Worm (Caenorhabditis elegans) whole organism, L1 larva: ENCODE measurements around the gene C07C7.3.

Experiments used
- C04F5.9 ChIP-seq: sonication (generic microtip); optimal IDR thresholded peaks from 2 replicates; lab custom pipeline; 2016; ENCODE audit warnings: missing genetic modification characterization, missing compliant biosample characterization
- C34B4.2 ChIP-seq: sonication (generic microtip); optimal IDR thresholded peaks from 2 replicates; lab custom pipeline; 2017; ENCODE audit warnings: mild to moderate bottlenecking, missing genetic modification characterization, missing compliant biosample characterization
- aha-1 ChIP-seq: fragments of 150-350 bp; optimal IDR thresholded peaks from 2 replicates; lab custom pipeline; 2014; ENCODE audit warnings: missing biosample characterization, missing genetic modification characterization
- aly-2 ChIP-seq: fragments of 150-350 bp; optimal IDR thresholded peaks from 2 replicates; lab custom pipeline; 2014; ENCODE audit warnings: missing biosample characterization, missing genetic modification characterization
- ama-1 ChIP-seq: fragments of 150-350 bp; optimal IDR thresholded peaks from 2 replicates; lab custom pipeline; 2014
- blmp-1 ChIP-seq: fragments of 150-350 bp; optimal IDR thresholded peaks from 2 replicates; lab custom pipeline; 2014; ENCODE audit warnings: missing biosample characterization, missing genetic modification characterization
- ceh-63 ChIP-seq: fragments of 200-800 bp; sonication (Bioruptor generic); optimal IDR thresholded peaks from 2 replicates; lab custom pipeline; 2018; ENCODE audit warnings: mild to moderate bottlenecking, missing genetic modification characterization, missing compliant biosample characterization
- ceh-82 ChIP-seq, 3 experiments: fragments of 150-350 bp in 1 of 3; sonication (generic microtip) in 2 of 3; optimal IDR thresholded peaks; 2 replicates each; lab custom pipeline; 2014 to 2017; ENCODE audit warnings: missing biosample characterization in 3 of 3, missing genetic modification characterization in 3 of 3
- ceh-90 ChIP-seq: sonication (generic microtip); optimal IDR thresholded peaks from 2 replicates; lab custom pipeline; 2016; ENCODE audit warnings: missing genetic modification characterization, missing compliant biosample characterization
- dpl-1 ChIP-seq, 3 experiments: fragments of 150-350 bp in 2 of 3; sonication (generic microtip) in 1 of 3; optimal IDR thresholded peaks; 2 replicates each; lab custom pipeline; 2014 to 2017; ENCODE audit warnings: missing biosample characterization in 3 of 3, missing genetic modification characterization in 3 of 3, missing genetic modification reagents in 3 of 3
- dsc-1 ChIP-seq: sonication (generic microtip); optimal IDR thresholded peaks from 2 replicates; lab custom pipeline; 2016; ENCODE audit warnings: mild to moderate bottlenecking, missing genetic modification characterization, missing compliant biosample characterization
- efl-1 ChIP-seq, 4 experiments: fragments of 150-350 bp; optimal IDR thresholded peaks in 3 of 4; peaks in 1 of 4; 1 replicate in 1 of 4; 2 replicates in 3 of 4; lab custom pipeline; 2014; ENCODE audit warnings: missing biosample characterization in 2 of 4, missing genetic modification characterization in 2 of 4, missing genetic modification reagents in 2 of 4
- egl-27 ChIP-seq, 2 experiments: fragments of 150-350 bp in 1 of 2; sonication (generic microtip); optimal IDR thresholded peaks; 3 replicates each; lab custom pipeline; 2017 to 2018; ENCODE audit warnings: missing biosample characterization in 2 of 2, missing genetic modification characterization in 2 of 2, missing genetic modification reagents in 2 of 2
- elt-2 ChIP-seq: sonication (generic microtip); optimal IDR thresholded peaks from 2 replicates; lab custom pipeline; 2016; ENCODE audit warnings: missing genetic modification characterization, mild to moderate bottlenecking, inconsistent platforms, missing compliant biosample characterization, missing genetic modification reagents
- fkh-10 ChIP-seq: sonication (generic microtip); optimal IDR thresholded peaks from 2 replicates; lab custom pipeline; 2017; ENCODE audit warnings: missing biosample characterization, missing genetic modification reagents, missing genetic modification characterization
- fkh-8 ChIP-seq: sonication (generic microtip); optimal IDR thresholded peaks from 2 replicates; lab custom pipeline; 2016; ENCODE audit warnings: mild to moderate bottlenecking, missing genetic modification characterization, missing compliant biosample characterization
- fos-1 ChIP-seq: fragments of 150-350 bp; optimal IDR thresholded peaks from 2 replicates; lab custom pipeline; 2014; ENCODE audit warnings: missing biosample characterization, missing genetic modification characterization
- grh-1 ChIP-seq: fragments of 200-800 bp; sonication (Bioruptor generic); IDR thresholded peaks from 2 replicates; pipeline ENCODE4 v1.3.6; 2022; ENCODE audit warnings: missing genetic modification reagents, missing genetic modification characterization, missing compliant biosample characterization
- hlh-17 ChIP-seq: fragments of 200-800 bp; sonication (Bioruptor generic); optimal IDR thresholded peaks from 2 replicates; lab custom pipeline; 2018; ENCODE audit warnings: missing genetic modification characterization, mild to moderate bottlenecking, missing compliant biosample characterization, moderate library complexity, borderline replicate concordance
- hpl-2 ChIP-seq: fragments of 150-350 bp; optimal IDR thresholded peaks from 2 replicates; lab custom pipeline; 2014; ENCODE audit warnings: missing biosample characterization, missing genetic modification reagents, missing genetic modification characterization
- lin-14 ChIP-seq: fragments of 200-800 bp; sonication (Bioruptor generic); optimal IDR thresholded peaks from 2 replicates; lab custom pipeline; 2018; ENCODE audit warnings: mild to moderate bottlenecking, missing genetic modification characterization, moderate library complexity, missing compliant biosample characterization
- lin-15B ChIP-seq: fragments of 150-350 bp; sonication (generic microtip); optimal IDR thresholded peaks from 3 replicates; lab custom pipeline; 2014; ENCODE audit warnings: missing biosample characterization, missing genetic modification characterization
- lin-35 ChIP-seq, 2 experiments: fragments of 150-350 bp; optimal IDR thresholded peaks; 2 replicates each; lab custom pipeline; 2014; ENCODE audit warnings: missing biosample characterization in 2 of 2, missing genetic modification characterization in 2 of 2, missing genetic modification reagents in 2 of 2
- lsy-2 ChIP-seq, 2 experiments: fragments of 150-350 bp; optimal IDR thresholded peaks; 2 replicates each; lab custom pipeline; 2014; ENCODE audit warnings: missing biosample characterization in 2 of 2, missing genetic modification characterization in 2 of 2
- mab-9 ChIP-seq: fragments of 200-800 bp; sonication (Bioruptor generic); IDR thresholded peaks from 2 replicates; pipeline ENCODE4 v1.3.6; 2022; ENCODE audit warnings: missing genetic modification reagents, missing genetic modification characterization, missing compliant biosample characterization
- mdl-1 ChIP-seq, 2 experiments: fragments of 150-350 bp; optimal IDR thresholded peaks; 2 replicates each; lab custom pipeline; 2014 to 2017; ENCODE audit warnings: missing biosample characterization in 2 of 2, missing genetic modification characterization in 2 of 2, inconsistent platforms in 1 of 2
- nhr-19 ChIP-seq: fragments of 200-800 bp; sonication (Bioruptor generic); conservative IDR thresholded peaks from 2 replicates; pipeline ENCODE4 v1.3.6; 2022; ENCODE audit warnings: missing genetic modification characterization, missing compliant biosample characterization
- nhr-20 ChIP-seq: sonication (generic microtip); optimal IDR thresholded peaks from 2 replicates; lab custom pipeline; 2016; ENCODE audit warnings: mild to moderate bottlenecking, missing genetic modification characterization, missing compliant biosample characterization
- nhr-47 ChIP-seq: sonication (generic microtip); optimal IDR thresholded peaks from 2 replicates; lab custom pipeline; 2016; ENCODE audit warnings: mild to moderate bottlenecking, missing genetic modification characterization, moderate library complexity, missing compliant biosample characterization
- nhr-71 ChIP-seq: sonication (generic microtip); optimal IDR thresholded peaks from 2 replicates; lab custom pipeline; 2016; ENCODE audit warnings: mild to moderate bottlenecking, missing genetic modification characterization, moderate library complexity, missing compliant biosample characterization
- nhr-85 ChIP-seq: sonication (generic microtip); peaks from one replicate; lab custom pipeline; 2016; ENCODE audit warnings: missing genetic modification characterization, inconsistent platforms, missing compliant biosample characterization
- nhr-90 ChIP-seq: sonication (generic microtip); optimal IDR thresholded peaks from 2 replicates; lab custom pipeline; 2016; ENCODE audit warnings: mild to moderate bottlenecking, missing genetic modification characterization, missing compliant biosample characterization; ENCODE audit not compliant: poor library complexity
- pax-3 ChIP-seq: fragments of 200-800 bp; sonication (Bioruptor generic); optimal IDR thresholded peaks from 2 replicates; lab custom pipeline; 2018; ENCODE audit warnings: mild to moderate bottlenecking, missing genetic modification characterization, moderate library complexity, missing compliant biosample characterization
- rnt-1 ChIP-seq: sonication (generic microtip); optimal IDR thresholded peaks from 2 replicates; lab custom pipeline; 2016; ENCODE audit warnings: mild to moderate bottlenecking, missing genetic modification characterization, moderate library complexity, missing compliant biosample characterization
- skn-1 ChIP-seq: fragments of 150-350 bp; optimal IDR thresholded peaks from 2 replicates; lab custom pipeline; 2014; ENCODE audit warnings: missing biosample characterization, missing genetic modification characterization
- sptf-1 ChIP-seq: fragments of 150-350 bp; optimal IDR thresholded peaks from 2 replicates; lab custom pipeline; 2014; ENCODE audit warnings: missing biosample characterization, missing genetic modification characterization
- sup-37 ChIP-seq: fragments of 200-800 bp; sonication (Bioruptor generic); optimal IDR thresholded peaks from 2 replicates; lab custom pipeline; 2018; ENCODE audit warnings: mild to moderate bottlenecking, missing genetic modification characterization, missing compliant biosample characterization
- unc-86 ChIP-seq: sonication (generic microtip); optimal IDR thresholded peaks from 2 replicates; lab custom pipeline; 2016; ENCODE audit warnings: missing genetic modification characterization, missing compliant biosample characterization
- unc-98 ChIP-seq: fragments of 200-800 bp; sonication (Bioruptor generic); IDR thresholded peaks from 2 replicates; pipeline ENCODE4 v1.3.6; 2022; ENCODE audit warnings: missing genetic modification characterization, missing compliant biosample characterization
- ztf-11 ChIP-seq, 2 experiments: sonication (generic microtip); optimal IDR thresholded peaks; 2 replicates each; lab custom pipeline; 2016 to 2017; ENCODE audit warnings: missing genetic modification characterization in 2 of 2, missing biosample characterization in 1 of 2, missing compliant biosample characterization in 1 of 2

Gene C07C7.3

ce11 chrIV:9159863-9160262 is 6.0 kb upstream of the C07C7.3 start:
- TF ChIP-seq unc-98 (GFP tag; lab: Robert Waterston, UW) (no peak), lin-35 (GFP tag; optimal IDR thresholded peaks at IDR 0.05; lab: Kevin White, UChicago) (peak in 1 of 2 experiments; percentile 15), elt-2 (tag; lab: Kevin White, UChicago) (peak; percentile 95), nhr-90 (tag; lab: Kevin White, UChicago) (no peak), efl-1 (optimal IDR thresholded peaks at IDR 0.05; lab: Kevin White, UChicago) (no peak), efl-1 (GFP tag; optimal IDR thresholded peaks at IDR 0.05 in 1 of 2; lab: Kevin White, UChicago) (peak in 1 of 2 experiments; percentile 1), nhr-20 (tag; lab: Kevin White, UChicago) (peak; percentile 0), hpl-2 (GFP tag; lab: Kevin White, UChicago) (no peak)

- TF ChIP-seq efl-1 (optimal IDR thresholded peaks at IDR 0.05; lab: Kevin White, UChicago) (no peak), efl-1 (GFP tag; optimal IDR thresholded peaks at IDR 0.05 in 1 of 2; lab: Kevin White, UChicago) (peak in 1 of 2 experiments; percentile 12), lin-35 (GFP tag; optimal IDR thresholded peaks at IDR 0.05; lab: Kevin White, UChicago) (no peak)
- TF ChIP-seq, all 84 proteins: peak for 1
Measured at ce11 chrIV:9165027-9165426, 824 bp upstream of the C07C7.3 start, which contains the start of gene pcp-2. TSS of gene pcp-2 (minus strand) at chrIV:9165127.

- TF ChIP-seq grh-1 (GFP tag; lab: Robert Waterston, UW) (no peak), lin-15B (tag; lab: Kevin White, UChicago) (no peak), lin-14 (GFP tag; lab: Kevin White, UChicago) (peak; percentile 36), fkh-10 (peak; percentile 50), egl-27 (tag; optimal IDR thresholded peaks at IDR 0.05; lab: Kevin White, UChicago) (no peak), nhr-71 (tag; lab: Kevin White, UChicago) (no peak), rnt-1 (tag; lab: Kevin White, UChicago) (no peak)
- TF ChIP-seq, all 84 proteins: peak for 2
Measured at ce11 chrIV:9169764-9170163, 3.9 kb downstream of the C07C7.3 start.

ce11 chrIV:9184547-9184946 is 18.7 kb downstream of the C07C7.3 start, which contains the start of gene C07C7.1:
TSS of gene C07C7.1 (plus strand) at chrIV:9184847.
- no peak for TF ChIP-seq mab-9
- TF ChIP-seq dpl-1 (GFP tag; optimal IDR thresholded peaks at IDR 0.05; lab: Kevin White, UChicago): no peak
- no peak for TF ChIP-seq grh-1 (GFP tag; lab: Robert Waterston, UW)

- peak; percentile 60 for TF ChIP-seq nhr-85 (tag; lab: Kevin White, UChicago)
- TF ChIP-seq fos-1 (tag; lab: Kevin White, UChicago): peak; percentile 60
- peak; percentile 78 for TF ChIP-seq nhr-47 (tag; lab: Kevin White, UChicago)
- TF ChIP-seq ceh-63 (GFP tag; lab: Kevin White, UChicago): no peak
- no peak for TF ChIP-seq C34B4.2 (tag; lab: Kevin White, UChicago)
- peak; percentile 48 to 82 for TF ChIP-seq lin-35 (GFP tag; optimal IDR thresholded peaks at IDR 0.05; lab: Kevin White, UChicago)
- peak; percentile 0 for TF ChIP-seq sup-37 (GFP tag; lab: Kevin White, UChicago)
- no peak for TF ChIP-seq unc-98 (GFP tag; lab: Robert Waterston, UW)
- peak; percentile 44 for TF ChIP-seq aly-2 (tag; lab: Kevin White, UChicago)
- TF ChIP-seq hlh-17 (GFP tag; lab: Kevin White, UChicago): no peak
- peak in 1 of 2 experiments; percentile 39 for TF ChIP-seq ztf-11 (tag; optimal IDR thresholded peaks at IDR 0.05; lab: Kevin White, UChicago)
- TF ChIP-seq unc-86: peak; percentile 43
- TF ChIP-seq elt-2 (tag; lab: Kevin White, UChicago): no peak
- TF ChIP-seq fkh-10: peak; percentile 17
- TF ChIP-seq sptf-1 (tag; lab: Kevin White, UChicago): no peak
- no peak for TF ChIP-seq grh-1 (GFP tag; lab: Robert Waterston, UW)
- TF ChIP-seq lsy-2 (tag; optimal IDR thresholded peaks at IDR 0.05; lab: Kevin White, UChicago): peak; percentile 64 to 72
- peak; percentile 79 for TF ChIP-seq dsc-1 (tag; lab: Kevin White, UChicago)
- peak in 1 of 2 experiments; percentile 86 for TF ChIP-seq mdl-1 (tag; optimal IDR thresholded peaks at IDR 0.05; lab: Kevin White, UChicago)
- TF ChIP-seq blmp-1 (tag; lab: Kevin White, UChicago): peak; percentile 23
- TF ChIP-seq skn-1: peak; percentile 72
- TF ChIP-seq ama-1 (lab: Kevin White, UChicago): no peak
- TF ChIP-seq fkh-8 (tag; lab: Kevin White, UChicago): peak; percentile 63
- no peak for TF ChIP-seq pax-3 (tag; lab: Kevin White, UChicago)
- TF ChIP-seq nhr-19 (GFP tag; lab: Robert Waterston, UW): peak; percentile 75
- peak; percentile 69 for TF ChIP-seq lin-14 (GFP tag; lab: Kevin White, UChicago)
- TF ChIP-seq egl-27 (tag; optimal IDR thresholded peaks at IDR 0.05; lab: Kevin White, UChicago): no peak
- no peak for TF ChIP-seq C04F5.9 (tag; lab: Kevin White, UChicago)
- peak in 2 of 3 experiments; percentile 47 to 66 for TF ChIP-seq ceh-82 (tag; optimal IDR thresholded peaks at IDR 0.05; lab: Kevin White, UChicago)
- no peak for TF ChIP-seq ceh-90
- TF ChIP-seq mab-9: no peak
- peak; percentile 74 for TF ChIP-seq nhr-20 (tag; lab: Kevin White, UChicago)
- no peak for TF ChIP-seq aha-1 (tag; lab: Kevin White, UChicago)
Measured at ce11 chrIV:9191183-9191582, 25.3 kb downstream of the C07C7.3 start.
